Worm (Caenorhabditis elegans) whole organism, young adult: ENCODE measurements around the gene lurp-1.

Experiments used
- B0336.3 ChIP-seq: fragments of 200-800 bp; sonication (Bioruptor generic); IDR thresholded peaks from 2 replicates; pipeline ENCODE4 v1.3.6; 2022; ENCODE audit warnings: missing genetic modification characterization, missing compliant biosample characterization
- C06A6.2 ChIP-seq: fragments of 200-800 bp; sonication (Bioruptor generic); conservative IDR thresholded peaks from 2 replicates; pipeline ENCODE4 v1.3.6; 2022; ENCODE audit warnings: missing genetic modification characterization, missing compliant biosample characterization
- F57A8.1 ChIP-seq: fragments of 200-800 bp; sonication (Bioruptor generic); optimal IDR thresholded peaks from 2 replicates; lab custom pipeline; 2018; ENCODE audit warnings: mild to moderate bottlenecking, missing genetic modification characterization, moderate library complexity, missing compliant biosample characterization
- K12H6.12 ChIP-seq: fragments of 200-800 bp; sonication (Bioruptor generic); optimal IDR thresholded peaks from 2 replicates; lab custom pipeline; 2018; ENCODE audit warnings: mild to moderate bottlenecking, missing genetic modification characterization, missing compliant biosample characterization
- T07F8.4 ChIP-seq: sonication (generic microtip); optimal IDR thresholded peaks from 2 replicates; lab custom pipeline; 2016; ENCODE audit warnings: mild to moderate bottlenecking, missing genetic modification characterization, moderate library complexity, missing compliant biosample characterization
- T26A5.8 ChIP-seq: sonication (generic microtip); optimal IDR thresholded peaks from 2 replicates; lab custom pipeline; 2016; ENCODE audit warnings: missing genetic modification characterization, missing compliant biosample characterization
- Y53G8AR.9 ChIP-seq: fragments of 200-800 bp; sonication (Bioruptor generic); conservative IDR thresholded peaks from 2 replicates; pipeline ENCODE4 v1.3.6; 2022; ENCODE audit warnings: missing genetic modification reagents, missing genetic modification characterization, missing compliant biosample characterization
- Y79H2A.3 ChIP-seq: fragments of 200-800 bp; sonication (Bioruptor generic); conservative IDR thresholded peaks from 2 replicates; pipeline ENCODE4 v1.3.6; 2022; ENCODE audit warnings: missing genetic modification reagents, missing genetic modification characterization, missing compliant biosample characterization
- Y95B8A.8 ChIP-seq: fragments of 200-800 bp; sonication (Bioruptor generic); IDR thresholded peaks from 2 replicates; pipeline ENCODE4 v1.3.6; 2022; ENCODE audit warnings: missing genetic modification reagents, missing genetic modification characterization, missing compliant biosample characterization
- ZK185.1 ChIP-seq: sonication (generic microtip); optimal IDR thresholded peaks from 2 replicates; lab custom pipeline; 2016; ENCODE audit warnings: mild to moderate bottlenecking, missing genetic modification characterization, missing compliant biosample characterization; ENCODE audit not compliant: poor library complexity, severe bottlenecking
- ama-1 ChIP-seq, 3 experiments: fragments of 150-350 bp in 1 of 3; sonication (generic microtip) in 2 of 3; optimal IDR thresholded peaks; 2 replicates each; lab custom pipeline; 2014 to 2018; ENCODE audit warnings: missing biosample characterization in 2 of 3, missing genetic modification characterization in 2 of 3, missing genetic modification reagents in 2 of 3
- aptf-2 ChIP-seq: fragments of 200-800 bp; sonication (Bioruptor generic); conservative IDR thresholded peaks from 2 replicates; pipeline ENCODE4 v1.3.6; 2022; ENCODE audit warnings: missing genetic modification reagents, missing genetic modification characterization, missing compliant biosample characterization
- attf-3 ChIP-seq: fragments of 200-800 bp; sonication (Bioruptor generic); conservative IDR thresholded peaks from 2 replicates; pipeline ENCODE4 v1.3.6; 2022; ENCODE audit warnings: missing genetic modification reagents, missing genetic modification characterization, missing compliant biosample characterization
- attf-5 ChIP-seq: fragments of 200-800 bp; sonication (Bioruptor generic); optimal IDR thresholded peaks from 2 replicates; lab custom pipeline; 2018; ENCODE audit warnings: mild to moderate bottlenecking, missing genetic modification characterization, missing compliant biosample characterization
- attf-6 ChIP-seq: fragments of 200-800 bp; sonication (Bioruptor generic); IDR thresholded peaks from 2 replicates; pipeline ENCODE4 v1.3.6; 2022; ENCODE audit warnings: missing genetic modification reagents, missing genetic modification characterization, missing compliant biosample characterization
- cebp-1 ChIP-seq, 2 experiments: fragments of 200-800 bp in 1 of 2; sonication (Bioruptor generic) in 1 of 2; sonication (generic microtip) in 1 of 2; IDR thresholded peaks in 1 of 2; optimal IDR thresholded peaks in 1 of 2; 2 replicates each; pipeline versions ENCODE4 v1.3.6 to Lab custom; 2017 to 2022; ENCODE audit warnings: missing compliant biosample characterization in 2 of 2, missing genetic modification characterization in 2 of 2, mild to moderate bottlenecking in 1 of 2, missing genetic modification reagents in 1 of 2, moderate library complexity in 1 of 2
- cebp-2 ChIP-seq: fragments of 200-800 bp; sonication (Bioruptor generic); IDR thresholded peaks from 2 replicates; pipeline ENCODE4 v1.3.6; 2022; ENCODE audit warnings: missing genetic modification characterization, missing compliant biosample characterization
- ceh-91 ChIP-seq: fragments of 200-800 bp; sonication (Bioruptor generic); IDR thresholded peaks from 2 replicates; pipeline ENCODE4 v1.3.6; 2022; ENCODE audit warnings: missing genetic modification reagents, missing genetic modification characterization, missing compliant biosample characterization
- dox-1 ChIP-seq: fragments of 200-800 bp; sonication (Bioruptor generic); IDR thresholded peaks from 2 replicates; pipeline ENCODE4 v1.3.6; 2022; ENCODE audit warnings: missing genetic modification reagents, missing genetic modification characterization, missing compliant biosample characterization
- dpl-1 ChIP-seq: fragments of 150-350 bp; optimal IDR thresholded peaks from 2 replicates; lab custom pipeline; 2014; ENCODE audit warnings: missing biosample characterization, missing genetic modification reagents, missing genetic modification characterization
- efl-1 ChIP-seq: fragments of 150-350 bp; optimal IDR thresholded peaks from 2 replicates; lab custom pipeline; 2014; ENCODE audit warnings: missing biosample characterization, missing genetic modification reagents, missing genetic modification characterization
- egl-44 ChIP-seq: fragments of 200-800 bp; sonication (Bioruptor generic); IDR thresholded peaks from 2 replicates; pipeline ENCODE4 v1.3.6; 2022; ENCODE audit warnings: missing genetic modification reagents, missing genetic modification characterization, missing compliant biosample characterization
- egrh-3 ChIP-seq: fragments of 200-800 bp; sonication (Bioruptor generic); IDR thresholded peaks from 2 replicates; pipeline ENCODE4 v1.3.6; 2022; ENCODE audit warnings: missing genetic modification reagents, missing genetic modification characterization, missing compliant biosample characterization
- ets-4 ChIP-seq: fragments of 200-800 bp; sonication (Bioruptor generic); optimal IDR thresholded peaks from 2 replicates; lab custom pipeline; 2018; ENCODE audit warnings: mild to moderate bottlenecking, missing genetic modification characterization, missing compliant biosample characterization
- fkh-3 ChIP-seq: sonication (generic microtip); optimal IDR thresholded peaks from 2 replicates; lab custom pipeline; 2016; ENCODE audit warnings: mild to moderate bottlenecking, missing genetic modification characterization, missing compliant biosample characterization
- lir-1 ChIP-seq: fragments of 200-800 bp; sonication (Bioruptor generic); conservative IDR thresholded peaks from 2 replicates; pipeline ENCODE4 v1.3.6; 2022; ENCODE audit warnings: missing genetic modification reagents, missing genetic modification characterization, missing compliant biosample characterization
- lsy-27 ChIP-seq: sonication (generic microtip); optimal IDR thresholded peaks from 2 replicates; lab custom pipeline; 2017; ENCODE audit warnings: missing genetic modification characterization, mild to moderate bottlenecking, missing compliant biosample characterization, antibody characterized with exemption, missing genotype, borderline replicate concordance; ENCODE audit not compliant: insufficient read depth
- madf-3 ChIP-seq: fragments of 200-800 bp; sonication (Bioruptor generic); IDR thresholded peaks from 2 replicates; pipeline ENCODE4 v1.3.6; 2022; ENCODE audit warnings: missing genetic modification reagents, missing genetic modification characterization, missing compliant biosample characterization
- mes-4 ChIP-seq: sonication (generic microtip); optimal IDR thresholded peaks from 2 replicates; lab custom pipeline; 2016; ENCODE audit warnings: missing genotype, missing genetic modification characterization, missing compliant biosample characterization
- nfyb-1 ChIP-seq: fragments of 200-800 bp; sonication (Bioruptor generic); IDR thresholded peaks from 2 replicates; pipeline ENCODE4 v1.3.6; 2022; ENCODE audit warnings: missing genetic modification reagents, missing genetic modification characterization, missing compliant biosample characterization
- nhr-120 ChIP-seq: fragments of 200-800 bp; sonication (Bioruptor generic); IDR thresholded peaks from 2 replicates; pipeline ENCODE4 v1.3.6; 2022; ENCODE audit warnings: missing genetic modification characterization, missing compliant biosample characterization
- nhr-27 ChIP-seq: fragments of 200-800 bp; sonication (Bioruptor generic); optimal IDR thresholded peaks from 2 replicates; lab custom pipeline; 2018; ENCODE audit warnings: mild to moderate bottlenecking, missing genetic modification characterization, moderate library complexity, missing compliant biosample characterization
- pbrm-1 ChIP-seq: fragments of 200-800 bp; sonication (Bioruptor generic); IDR thresholded peaks from 2 replicates; pipeline ENCODE4 v1.3.6; 2022; ENCODE audit warnings: missing genetic modification reagents, missing genetic modification characterization, missing compliant biosample characterization
- repo-1 ChIP-seq: sonication (generic microtip); optimal IDR thresholded peaks from 2 replicates; lab custom pipeline; 2017; ENCODE audit warnings: mild to moderate bottlenecking, missing genetic modification characterization, missing compliant biosample characterization
- rpc-1 ChIP-seq, 2 experiments: fragments of 150-350 bp in 1 of 2; sonication (generic microtip) in 1 of 2; optimal IDR thresholded peaks; 2 replicates each; lab custom pipeline; 2014 to 2018; ENCODE audit warnings: missing biosample characterization in 1 of 2, missing genetic modification characterization in 1 of 2, missing genetic modification reagents in 1 of 2, missing genotype in 1 of 2
- sdz-38 ChIP-seq: sonication (generic microtip); optimal IDR thresholded peaks from 2 replicates; lab custom pipeline; 2016; ENCODE audit warnings: missing genotype, missing genetic modification characterization, missing compliant biosample characterization
- snpc-1.3 ChIP-seq: sonication (generic microtip); optimal IDR thresholded peaks from 2 replicates; lab custom pipeline; 2017; ENCODE audit warnings: missing genetic modification characterization, mild to moderate bottlenecking, missing compliant biosample characterization, antibody characterized with exemption, moderate library complexity, missing genotype, missing genetic modification reagents; ENCODE audit not compliant: insufficient read depth
- snpc-4 ChIP-seq, 5 experiments: fragments of 150-350 bp in 1 of 5; sonication (generic microtip) in 4 of 5; optimal IDR thresholded peaks; 2 replicates each; lab custom pipeline; 2014 to 2018; ENCODE audit warnings: missing genetic modification characterization in 5 of 5, missing biosample characterization in 3 of 5, antibody characterized with exemption in 2 of 5, mild to moderate bottlenecking in 2 of 5, missing compliant biosample characterization in 2 of 5, missing genotype in 2 of 5, moderate library complexity in 2 of 5, missing genetic modification reagents in 1 of 5
- sptf-2 ChIP-seq: fragments of 200-800 bp; sonication (Bioruptor generic); optimal IDR thresholded peaks from 2 replicates; lab custom pipeline; 2018; ENCODE audit warnings: mild to moderate bottlenecking, missing genetic modification characterization, missing compliant biosample characterization
- tlf-1 ChIP-seq: fragments of 200-800 bp; sonication (Bioruptor generic); optimal IDR thresholded peaks from 2 replicates; lab custom pipeline; 2018; ENCODE audit warnings: mild to moderate bottlenecking, missing genetic modification characterization, missing compliant biosample characterization
- unc-130 ChIP-seq: sonication (generic microtip); optimal IDR thresholded peaks from 2 replicates; lab custom pipeline; 2016; ENCODE audit warnings: missing genetic modification reagents, missing genetic modification characterization, missing compliant biosample characterization
- unc-62 ChIP-seq: fragments of 150-350 bp; optimal IDR thresholded peaks from 2 replicates; lab custom pipeline; 2014; ENCODE audit warnings: missing biosample characterization, missing genetic modification reagents, missing genetic modification characterization
- zim-3 ChIP-seq: sonication (generic microtip); optimal IDR thresholded peaks from 2 replicates; lab custom pipeline; 2017; ENCODE audit warnings: mild to moderate bottlenecking, missing genetic modification characterization, moderate library complexity, missing compliant biosample characterization
- ztf-25 ChIP-seq: fragments of 200-800 bp; sonication (Bioruptor generic); IDR thresholded peaks from 2 replicates; pipeline ENCODE4 v1.3.6; 2022; ENCODE audit warnings: missing genetic modification reagents, missing genetic modification characterization, missing compliant biosample characterization
- ztf-3 ChIP-seq: fragments of 200-800 bp; sonication (Bioruptor generic); optimal IDR thresholded peaks from 2 replicates; lab custom pipeline; 2018; ENCODE audit warnings: mild to moderate bottlenecking, missing genetic modification characterization, missing compliant biosample characterization

Gene lurp-1

DNA sequence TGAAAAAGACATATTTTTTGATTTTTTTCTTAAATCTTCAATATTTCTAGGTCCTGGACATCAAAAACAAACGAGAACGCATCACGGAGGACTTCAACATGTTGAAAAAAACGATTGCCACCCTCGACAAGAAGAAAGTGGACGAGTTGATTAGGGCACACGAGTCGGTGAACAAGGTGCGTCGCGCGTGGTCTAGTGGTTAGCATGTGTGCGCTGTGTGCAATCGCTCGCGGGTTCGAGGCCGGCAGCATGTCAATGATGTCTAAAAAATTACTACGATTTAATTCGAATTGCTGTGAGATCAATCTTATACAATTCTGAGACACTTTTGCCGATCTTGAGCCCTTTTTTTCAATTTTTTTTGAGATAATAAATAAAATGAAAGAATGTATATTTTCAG, 40.7 kb upstream of the lurp-1 start (continued):
- TF ChIP-seq snpc-4 (GFP tag; optimal IDR thresholded peaks at IDR 0.05; lab: Kevin White, UChicago) = peak; percentile 75
- TF ChIP-seq snpc-4 (tag; optimal IDR thresholded peaks at IDR 0.05; lab: Kevin White, UChicago) = peak; percentile 24 to 78 (median 72)
- peak; percentile 88 for TF ChIP-seq dox-1 (GFP tag; lab: Robert Waterston, UW)
- TF ChIP-seq nhr-120 (GFP tag; lab: Robert Waterston, UW) = peak; percentile 71; the same call in 1 of the 2 replicates
- peak; percentile 82 for TF ChIP-seq attf-5 (GFP tag; lab: Kevin White, UChicago)
- TF ChIP-seq ztf-25 (GFP tag; lab: Robert Waterston, UW) = peak; percentile 80; the same call in 1 of the 2 replicates
- peak; percentile 87 for TF ChIP-seq repo-1 (tag; lab: Kevin White, UChicago)
- TF ChIP-seq T07F8.4 (tag; lab: Kevin White, UChicago) = peak; percentile 75
- peak; percentile 69 for TF ChIP-seq F57A8.1 (GFP tag; lab: Kevin White, UChicago)
- peak; percentile 91 for TF ChIP-seq nfyb-1 (GFP tag; lab: Robert Waterston, UW)
- TF ChIP-seq Y95B8A.8 = peak; percentile 78; the same call in 1 of the 2 replicates
- no peak for TF ChIP-seq egrh-3
- TF ChIP-seq ama-1 (optimal IDR thresholded peaks at IDR 0.05; lab: Kevin White, UChicago) = no peak
- peak; percentile 62 to 67 for TF ChIP-seq ama-1 (GFP tag; optimal IDR thresholded peaks at IDR 0.05; lab: Kevin White, UChicago)
- TF ChIP-seq lir-1 (GFP tag; lab: Robert Waterston, UW) = peak; percentile 58; the same call in 1 of the 2 replicates
- peak; percentile 49; the same call in 1 of the 2 replicates for TF ChIP-seq pbrm-1
- peak; percentile 59; the same call in 1 of the 2 replicates for TF ChIP-seq attf-3 (GFP tag; lab: Robert Waterston, UW)
- peak; percentile 87 for TF ChIP-seq rpc-1 (optimal IDR thresholded peaks at IDR 0.05; lab: Kevin White, UChicago)
- TF ChIP-seq rpc-1 (tag; optimal IDR thresholded peaks at IDR 0.05; lab: Kevin White, UChicago) = peak; percentile 87
- TF ChIP-seq ceh-91 = no peak
- peak; percentile 34; the same call in 1 of the 2 replicates for TF ChIP-seq attf-6 (GFP tag; lab: Robert Waterston, UW)
- peak; percentile 44 for TF ChIP-seq ets-4 (GFP tag; lab: Kevin White, UChicago)
- peak; percentile 82 for TF ChIP-seq mes-4 (tag; lab: Kevin White, UChicago)
- peak; percentile 65 for TF ChIP-seq K12H6.12 (tag; lab: Kevin White, UChicago)
- TF ChIP-seq cebp-1 (GFP tag; IDR thresholded peaks at IDR 0.05; lab: Robert Waterston, UW) = peak; percentile 37; the same call in 1 of the 2 replicates
- peak; percentile 76 for TF ChIP-seq cebp-1 (tag; optimal IDR thresholded peaks at IDR 0.05; lab: Kevin White, UChicago)
- TF ChIP-seq Y53G8AR.9 (GFP tag; lab: Robert Waterston, UW) = peak; percentile 88
- TF ChIP-seq ZK185.1 = peak; percentile 91
- TF ChIP-seq madf-3 (GFP tag; lab: Robert Waterston, UW) = peak; percentile 60; the same call in 1 of the 2 replicates
- peak; percentile 75 for TF ChIP-seq fkh-3 (tag; lab: Kevin White, UChicago)
- TF ChIP-seq lsy-27 (tag; lab: Kevin White, UChicago) = peak; percentile 79
- peak; percentile 74; the same call in 1 of the 2 replicates for TF ChIP-seq cebp-2
- 0 out of 2 replicates have a peak, but pooled peaks have one; percentile 36 for TF ChIP-seq C06A6.2 (GFP tag; lab: Robert Waterston, UW)
- peak; percentile 10 for TF ChIP-seq unc-130 (GFP tag; lab: Kevin White, UChicago)
- peak; percentile 90 for TF ChIP-seq zim-3 (tag; lab: Kevin White, UChicago)
- TF ChIP-seq B0336.3 = peak; percentile 81
- TF ChIP-seq sdz-38 (tag; lab: Kevin White, UChicago) = no peak
- TF ChIP-seq aptf-2 (GFP tag; lab: Robert Waterston, UW) = no peak
- TF ChIP-seq nhr-27 = no peak
- TF ChIP-seq ztf-3 (GFP tag; lab: Kevin White, UChicago) = peak; percentile 18
- no peak for TF ChIP-seq dpl-1 (GFP tag; lab: Kevin White, UChicago)
- 0 out of 2 replicates have a peak, but pooled peaks have one; percentile 29 for TF ChIP-seq Y79H2A.3 (GFP tag; lab: Robert Waterston, UW)
- peak; percentile 30 for TF ChIP-seq efl-1 (GFP tag; lab: Kevin White, UChicago)
- peak; percentile 63; the same call in 1 of the 2 replicates for TF ChIP-seq egl-44 (GFP tag; lab: Robert Waterston, UW)
- TF ChIP-seq T26A5.8 (tag; lab: Kevin White, UChicago) = peak; percentile 57
- TF ChIP-seq unc-62 (GFP tag; lab: Kevin White, UChicago) = no peak
- TF ChIP-seq sptf-2 (GFP tag; lab: Kevin White, UChicago) = peak; percentile 24
- TF ChIP-seq tlf-1 (GFP tag; lab: Kevin White, UChicago) = peak; percentile 59
- TF ChIP-seq snpc-1.3 (tag; lab: Kevin White, UChicago) = peak; percentile 86
